Worm (Caenorhabditis elegans) whole organism, mixed stage, embryonic: ENCODE measurements around the gene ptc-1.

Experiments used
- M03D4.4 ChIP-seq: sonication (generic microtip); optimal IDR thresholded peaks from 2 replicates; lab custom pipeline; 2017; ENCODE audit warnings: mild to moderate bottlenecking, missing genetic modification characterization, missing compliant biosample characterization
- bed-3 ChIP-seq: fragments of 200-800 bp; sonication (Bioruptor generic); optimal IDR thresholded peaks from 3 replicates; lab custom pipeline; 2018; ENCODE audit warnings: mild to moderate bottlenecking, missing genetic modification characterization, moderate library complexity, missing compliant biosample characterization
- blmp-1 ChIP-seq: fragments of 150-350 bp; optimal IDR thresholded peaks from 2 replicates; lab custom pipeline; 2014; ENCODE audit warnings: missing biosample characterization, missing genetic modification characterization
- ceh-39 ChIP-seq: fragments of 150-350 bp; optimal IDR thresholded peaks from 2 replicates; lab custom pipeline; 2014; ENCODE audit warnings: missing biosample characterization, missing genetic modification characterization
- ceh-43 ChIP-seq: fragments of 200-800 bp; sonication (Bioruptor generic); optimal IDR thresholded peaks from 2 replicates; lab custom pipeline; 2018; ENCODE audit warnings: mild to moderate bottlenecking, missing genetic modification characterization, moderate library complexity, missing compliant biosample characterization
- ceh-83 ChIP-seq: fragments of 200-800 bp; sonication (Bioruptor generic); optimal IDR thresholded peaks from 2 replicates; lab custom pipeline; 2018; ENCODE audit warnings: mild to moderate bottlenecking, missing genetic modification characterization, missing compliant biosample characterization
- ces-1 ChIP-seq: fragments of 150-350 bp; optimal IDR thresholded peaks from 2 replicates; lab custom pipeline; 2014; ENCODE audit warnings: missing biosample characterization, missing genetic modification reagents, missing genetic modification characterization
- cnd-1 ChIP-seq: fragments of 200-800 bp; sonication (Bioruptor generic); optimal IDR thresholded peaks from 2 replicates; lab custom pipeline; 2018; ENCODE audit warnings: mild to moderate bottlenecking, missing genetic modification characterization, missing compliant biosample characterization
- drap-1 ChIP-seq: fragments of 200-800 bp; sonication (Bioruptor generic); optimal IDR thresholded peaks from 3 replicates; lab custom pipeline; 2018; ENCODE audit warnings: mild to moderate bottlenecking, missing genetic modification characterization, missing compliant biosample characterization
- elt-1 ChIP-seq: sonication (generic microtip); optimal IDR thresholded peaks from 2 replicates; lab custom pipeline; 2017; ENCODE audit warnings: missing genetic modification characterization, mild to moderate bottlenecking, missing compliant biosample characterization, antibody characterized with exemption, moderate library complexity, borderline replicate concordance; ENCODE audit not compliant: insufficient read depth
- elt-3 ChIP-seq: fragments of 150-350 bp; optimal IDR thresholded peaks from 2 replicates; lab custom pipeline; 2014; ENCODE audit warnings: missing biosample characterization, missing genetic modification characterization
- flh-1 ChIP-seq: fragments of 200-800 bp; sonication (Bioruptor generic); optimal IDR thresholded peaks from 2 replicates; lab custom pipeline; 2018; ENCODE audit warnings: mild to moderate bottlenecking, missing genetic modification characterization, moderate library complexity, missing compliant biosample characterization
- ham-2 ChIP-seq: fragments of 200-800 bp; sonication (Bioruptor generic); optimal IDR thresholded peaks from 2 replicates; lab custom pipeline; 2018; ENCODE audit warnings: mild to moderate bottlenecking, missing genetic modification characterization, missing compliant biosample characterization
- hlh-1 ChIP-seq: fragments of 150-350 bp; optimal IDR thresholded peaks from 2 replicates; lab custom pipeline; 2014; ENCODE audit warnings: missing biosample characterization, missing genetic modification reagents, missing genetic modification characterization
- lin-13 ChIP-seq: fragments of 150-350 bp; optimal IDR thresholded peaks from 2 replicates; lab custom pipeline; 2014; ENCODE audit warnings: missing biosample characterization, missing genetic modification characterization
- lin-32 ChIP-seq: fragments of 200-800 bp; sonication (Bioruptor generic); optimal IDR thresholded peaks from 2 replicates; lab custom pipeline; 2018; ENCODE audit warnings: mild to moderate bottlenecking, missing genetic modification characterization, missing compliant biosample characterization
- lsy-2 ChIP-seq: fragments of 150-350 bp; optimal IDR thresholded peaks from 2 replicates; lab custom pipeline; 2014; ENCODE audit warnings: missing biosample characterization, missing genetic modification characterization
- mab-5 ChIP-seq: fragments of 150-350 bp; optimal IDR thresholded peaks from 2 replicates; lab custom pipeline; 2014; ENCODE audit warnings: missing biosample characterization, missing genetic modification characterization
- mep-1 ChIP-seq: fragments of 150-350 bp; optimal IDR thresholded peaks from 2 replicates; lab custom pipeline; 2017; ENCODE audit warnings: missing biosample characterization, missing genetic modification reagents, missing genetic modification characterization, inconsistent platforms
- mls-2 ChIP-seq: sonication (generic microtip); optimal IDR thresholded peaks from 2 replicates; lab custom pipeline; 2016; ENCODE audit warnings: mild to moderate bottlenecking, missing genetic modification characterization, moderate library complexity, missing compliant biosample characterization
- nhr-12 ChIP-seq: fragments of 150-350 bp; optimal IDR thresholded peaks from 2 replicates; lab custom pipeline; 2014; ENCODE audit warnings: missing biosample characterization, missing genetic modification characterization
- nhr-2 ChIP-seq: fragments of 150-350 bp; optimal IDR thresholded peaks from 2 replicates; lab custom pipeline; 2014; ENCODE audit warnings: missing biosample characterization, missing genetic modification characterization
- nhr-237 ChIP-seq: fragments of 150-350 bp; optimal IDR thresholded peaks from 2 replicates; lab custom pipeline; 2014; ENCODE audit warnings: missing biosample characterization, missing genetic modification characterization
- nhr-28 ChIP-seq: fragments of 150-350 bp; optimal IDR thresholded peaks from 2 replicates; lab custom pipeline; 2014; ENCODE audit warnings: missing biosample characterization, missing genetic modification characterization
- nhr-76 ChIP-seq: sonication (generic microtip); optimal IDR thresholded peaks from 2 replicates; lab custom pipeline; 2017; ENCODE audit warnings: missing biosample characterization, missing genetic modification characterization
- pha-4 ChIP-seq: fragments of 150-350 bp; optimal IDR thresholded peaks from 2 replicates; lab custom pipeline; 2018; ENCODE audit warnings: missing biosample characterization, missing genetic modification reagents, missing genetic modification characterization
- sem-2 ChIP-seq: fragments of 200-800 bp; sonication (Bioruptor generic); optimal IDR thresholded peaks from 2 replicates; lab custom pipeline; 2018; ENCODE audit warnings: mild to moderate bottlenecking, missing genetic modification characterization, missing compliant biosample characterization
- snpc-4 ChIP-seq: fragments of 150-350 bp; optimal IDR thresholded peaks from 2 replicates; lab custom pipeline; 2014; ENCODE audit warnings: missing biosample characterization, missing genetic modification characterization
- sptf-1 ChIP-seq: sonication (generic microtip); optimal IDR thresholded peaks from 2 replicates; lab custom pipeline; 2017; ENCODE audit warnings: mild to moderate bottlenecking, missing genetic modification characterization, moderate library complexity, missing compliant biosample characterization
- tbx-8 ChIP-seq: fragments of 200-800 bp; sonication (Bioruptor generic); optimal IDR thresholded peaks from 2 replicates; lab custom pipeline; 2018; ENCODE audit warnings: mild to moderate bottlenecking, missing genetic modification characterization, moderate library complexity, missing compliant biosample characterization
- unc-120 ChIP-seq: sonication (generic microtip); optimal IDR thresholded peaks from 2 replicates; lab custom pipeline; 2017; ENCODE audit warnings: missing genetic modification characterization, missing compliant biosample characterization; ENCODE audit not compliant: poor library complexity, severe bottlenecking
- unc-39 ChIP-seq: fragments of 150-350 bp; optimal IDR thresholded peaks from 2 replicates; lab custom pipeline; 2014; ENCODE audit warnings: missing biosample characterization, missing genetic modification characterization
- unc-62 ChIP-seq: fragments of 150-350 bp; optimal IDR thresholded peaks from 2 replicates; lab custom pipeline; 2014; ENCODE audit warnings: missing biosample characterization, missing genetic modification reagents, missing genetic modification characterization
- zip-8 ChIP-seq: fragments of 150-350 bp; optimal IDR thresholded peaks from 2 replicates; lab custom pipeline; 2014; ENCODE audit warnings: missing biosample characterization, missing genetic modification characterization
- ztf-11 ChIP-seq: fragments of 150-350 bp; optimal IDR thresholded peaks from 2 replicates; lab custom pipeline; 2014; ENCODE audit warnings: missing biosample characterization, missing genetic modification characterization

ptc-1 gene

ce11 chrII:7888759-7889158 is 4.3 kb upstream of the ptc-1 start:
- no peak for TF ChIP-seq sem-2 (GFP tag; lab: Kevin White, UChicago)
- TF ChIP-seq elt-3 (tag; lab: Kevin White, UChicago) = no peak
- TF ChIP-seq nhr-12 = no peak
- TF ChIP-seq mab-5 (tag; lab: Kevin White, UChicago) = no peak
- no peak for TF ChIP-seq ham-2 (GFP tag; lab: Kevin White, UChicago)
- no peak for TF ChIP-seq nhr-28 (tag; lab: Kevin White, UChicago)
- no peak for TF ChIP-seq bed-3 (GFP tag; lab: Kevin White, UChicago)
- TF ChIP-seq elt-1 (tag; lab: Kevin White, UChicago) = no peak
- TF ChIP-seq snpc-4 = no peak
- TF ChIP-seq blmp-1 = no peak
- no peak for TF ChIP-seq ceh-39 (tag; lab: Kevin White, UChicago)
- no peak for TF ChIP-seq lin-32 (GFP tag; lab: Kevin White, UChicago)

- no peak for TF ChIP-seq nhr-28 (tag; lab: Kevin White, UChicago)
Measured at ce11 chrII:7889321-7889720, 3.7 kb upstream of the ptc-1 start.

DNA sequence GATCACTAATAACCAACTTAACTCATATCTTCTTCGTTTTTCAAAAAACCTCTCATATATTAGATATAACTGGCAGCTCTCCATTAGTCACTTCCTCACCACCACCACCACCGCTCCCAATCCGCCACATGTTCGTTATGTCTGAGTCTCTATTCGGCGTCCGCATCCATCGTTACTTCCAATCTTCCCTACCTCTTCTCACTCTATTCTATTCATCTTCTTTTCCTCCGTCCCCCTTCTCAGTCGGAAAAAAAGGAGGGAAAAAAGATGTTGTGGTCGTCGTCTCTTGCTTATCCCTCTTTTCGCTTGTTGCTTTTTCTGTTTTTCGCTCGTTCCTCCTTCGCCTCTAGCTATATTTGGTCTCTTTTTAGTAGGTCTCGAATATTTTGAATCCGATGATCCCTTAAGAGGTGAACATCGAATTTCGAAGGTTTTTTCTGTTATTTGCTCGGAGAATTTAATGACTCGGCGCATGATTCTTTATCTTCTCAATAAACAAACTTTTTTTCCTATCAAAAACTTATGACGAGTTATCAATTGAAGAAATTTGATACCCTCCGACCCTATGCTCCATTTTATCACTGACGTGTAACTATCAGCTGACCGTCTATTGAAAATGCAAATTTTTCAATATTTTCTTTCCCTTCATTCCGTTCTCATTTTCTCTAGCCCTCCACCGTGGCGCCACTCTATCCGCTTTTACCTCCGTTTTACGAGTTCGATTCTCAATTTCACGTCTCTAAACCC is 980 bp upstream of the ptc-1 start:
- TF ChIP-seq ceh-43 (no peak), elt-3 (tag; lab: Kevin White, UChicago) (no peak), ztf-11 (tag; lab: Kevin White, UChicago) (no peak), nhr-76 (tag; lab: Kevin White, UChicago) (no peak), nhr-237 (tag; lab: Kevin White, UChicago) (no peak), bed-3 (GFP tag; lab: Kevin White, UChicago) (no peak), ceh-39 (tag; lab: Kevin White, UChicago) (no peak), mep-1 (tag; lab: Kevin White, UChicago) (no peak), pha-4 (no peak), lsy-2 (tag; lab: Kevin White, UChicago) (peak; percentile 5), nhr-12 (no peak), tbx-8 (GFP tag; lab: Kevin White, UChicago) (no peak), sptf-1 (tag; lab: Kevin White, UChicago) (no peak), unc-39 (tag; lab: Kevin White, UChicago) (no peak), ces-1 (GFP tag; lab: Kevin White, UChicago) (peak; percentile 51), cnd-1 (no peak), nhr-28 (tag; lab: Kevin White, UChicago) (no peak), unc-120 (tag; lab: Kevin White, UChicago) (peak; percentile 68), ceh-83 (no peak), ham-2 (GFP tag; lab: Kevin White, UChicago) (no peak), flh-1 (GFP tag; lab: Kevin White, UChicago) (no peak), M03D4.4 (tag; lab: Kevin White, UChicago) (no peak), mab-5 (tag; lab: Kevin White, UChicago) (no peak), unc-62 (GFP tag; lab: Kevin White, UChicago) (no peak), drap-1 (GFP tag; lab: Kevin White, UChicago) (no peak), lin-13 (tag; lab: Kevin White, UChicago) (no peak), lin-32 (GFP tag; lab: Kevin White, UChicago) (no peak), hlh-1 (tag; lab: Kevin White, UChicago) (peak; percentile 28), zip-8 (tag; lab: Kevin White, UChicago) (no peak), mls-2 (tag; lab: Kevin White, UChicago) (peak; percentile 1), snpc-4 (no peak), elt-1 (tag; lab: Kevin White, UChicago) (no peak), sem-2 (GFP tag; lab: Kevin White, UChicago) (no peak), nhr-2 (no peak), blmp-1 (no peak)
- TF ChIP-seq, all 35 proteins: peak for 5
